Fruit fly (Drosophila melanogaster) whole organism, adult: ENCODE measurements around the gene isoQC.

Source experiments
- CG11617 ChIP-seq: fragments of 200-800 bp; sonication (Bioruptor generic); optimal IDR thresholded peaks from 2 replicates; lab custom pipeline; 2017; ENCODE audit warnings: mild to moderate bottlenecking, missing biosample characterization, missing genetic modification reagents, missing genetic modification characterization
- CG12768 ChIP-seq: fragments of 200-800 bp; sonication (Bioruptor generic); optimal IDR thresholded peaks from 2 replicates; lab custom pipeline; 2017; ENCODE audit warnings: missing biosample characterization, missing genetic modification characterization, mild to moderate bottlenecking, moderate library complexity, missing genetic modification reagents
- CG14711 ChIP-seq: fragments of 200-800 bp; sonication (Bioruptor generic); optimal IDR thresholded peaks from 2 replicates; lab custom pipeline; 2018; ENCODE audit warnings: missing biosample characterization, mild to moderate bottlenecking, missing genetic modification characterization, moderate library complexity
- CG1620 ChIP-seq: fragments of 200-800 bp; sonication (Bioruptor generic); optimal IDR thresholded peaks from 2 replicates; lab custom pipeline; 2016; ENCODE audit warnings: missing biosample characterization, missing genetic modification characterization
- CG33017 ChIP-seq: fragments of 200-800 bp; sonication (Bioruptor generic); optimal IDR thresholded peaks from 2 replicates; lab custom pipeline; 2018; ENCODE audit warnings: missing biosample characterization, mild to moderate bottlenecking, missing genetic modification characterization, moderate library complexity
- CG5204 ChIP-seq: fragments of 200-800 bp; sonication (Bioruptor generic); optimal IDR thresholded peaks from 2 replicates; lab custom pipeline; 2016; ENCODE audit warnings: missing biosample characterization, missing genetic modification characterization
- CG7045 ChIP-seq: fragments of 200-800 bp; sonication (Bioruptor generic); optimal IDR thresholded peaks from 2 replicates; lab custom pipeline; 2017; ENCODE audit warnings: missing biosample characterization, mild to moderate bottlenecking, missing genetic modification characterization
- CG7101 ChIP-seq: fragments of 200-800 bp; sonication (Bioruptor generic); optimal IDR thresholded peaks from 2 replicates; lab custom pipeline; 2018; ENCODE audit warnings: missing biosample characterization, mild to moderate bottlenecking, missing genetic modification characterization, moderate library complexity
- Clk ChIP-seq: fragments of 200-800 bp; sonication (Bioruptor generic); optimal IDR thresholded peaks from 2 replicates; lab custom pipeline; 2017; ENCODE audit warnings: missing biosample characterization, missing genetic modification characterization
- Crg-1 ChIP-seq: fragments of 200-800 bp; sonication (Bioruptor generic); optimal IDR thresholded peaks from 2 replicates; lab custom pipeline; 2016; ENCODE audit warnings: missing biosample characterization, missing genetic modification characterization
- Hr96 ChIP-seq: fragments of 200-800 bp; sonication (Bioruptor generic); optimal IDR thresholded peaks from 2 replicates; lab custom pipeline; 2016; ENCODE audit warnings: missing biosample characterization, missing genetic modification characterization
- Mnt ChIP-seq: fragments of 200-800 bp; sonication (Bioruptor generic); optimal IDR thresholded peaks from 2 replicates; lab custom pipeline; 2016; ENCODE audit warnings: missing biosample characterization, mild to moderate bottlenecking, missing genetic modification characterization
- bab1 ChIP-seq: fragments of 200-800 bp; sonication (Bioruptor generic); optimal IDR thresholded peaks from 3 replicates; lab custom pipeline; 2019; ENCODE audit warnings: missing biosample characterization, mild to moderate bottlenecking, missing genetic modification characterization, moderate library complexity
- cic ChIP-seq: fragments of 200-800 bp; sonication (Bioruptor generic); optimal IDR thresholded peaks from 2 replicates; lab custom pipeline; 2017; ENCODE audit warnings: missing biosample characterization, mild to moderate bottlenecking, missing genetic modification characterization, moderate library complexity
- cnc ChIP-seq, 2 experiments: fragments of >200 bp; optimal IDR thresholded peaks; 2 replicates each; lab custom pipeline; 2017
- kay ChIP-seq: fragments of 200-800 bp; sonication (Bioruptor generic); peaks from one replicate; lab custom pipeline; 2016; ENCODE audit warnings: missing biosample characterization, missing genetic modification characterization, borderline replicate concordance
- ovo ChIP-seq: fragments of 200-800 bp; sonication (Bioruptor generic); optimal IDR thresholded peaks from 2 replicates; lab custom pipeline; 2016; ENCODE audit warnings: missing biosample characterization, missing genetic modification characterization
- pad ChIP-seq: fragments of 200-800 bp; sonication (Bioruptor generic); optimal IDR thresholded peaks from 3 replicates; lab custom pipeline; 2017; ENCODE audit warnings: missing biosample characterization, missing genetic modification characterization, mild to moderate bottlenecking, moderate library complexity, missing genetic modification reagents
- tj ChIP-seq: fragments of 200-800 bp; sonication (Bioruptor generic); optimal IDR thresholded peaks from 3 replicates; lab custom pipeline; 2017; ENCODE audit warnings: missing biosample characterization, mild to moderate bottlenecking, missing genetic modification characterization, moderate library complexity
- toe ChIP-seq: fragments of 200-800 bp; sonication (Bioruptor generic); optimal IDR thresholded peaks from 2 replicates; lab custom pipeline; 2016; ENCODE audit warnings: missing biosample characterization, missing genetic modification characterization

The isoQC gene

DNA sequence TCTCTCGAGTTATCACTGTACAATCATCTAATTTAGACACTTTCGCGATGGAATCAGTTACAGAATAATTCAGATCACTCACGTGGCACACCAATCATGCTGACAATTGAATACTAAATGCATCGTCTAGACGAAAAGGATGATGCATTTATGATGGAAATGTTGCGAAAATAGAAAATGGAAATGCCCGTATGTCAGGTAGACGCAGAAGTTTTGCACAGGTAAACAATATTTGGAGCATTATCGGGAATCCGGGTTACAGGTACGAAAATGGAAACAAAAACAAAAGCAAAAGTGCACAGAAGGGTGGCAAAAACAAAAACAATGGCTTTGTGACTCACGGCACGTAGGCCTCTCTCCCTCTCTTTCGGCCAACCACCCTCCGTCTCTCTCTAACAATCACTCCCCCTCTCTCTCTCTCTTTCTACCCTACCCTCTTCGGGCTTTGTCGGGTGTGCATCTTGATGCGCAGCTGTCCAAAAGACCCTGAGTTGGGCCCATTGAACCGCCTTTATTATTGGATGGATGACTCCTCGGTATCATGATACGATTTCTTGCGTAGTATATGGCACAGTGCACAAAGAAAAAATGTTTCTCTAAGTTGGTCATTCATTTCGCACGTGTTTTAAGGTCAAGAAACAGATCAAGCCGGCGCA lies 43.0 kb downstream of the isoQC start:
- no peak for TF ChIP-seq CG1620
- TF ChIP-seq Hr96, result no peak
- no peak for TF ChIP-seq cnc (optimal IDR thresholded peaks at IDR 0.05; lab: Kevin White, UChicago)
- peak; percentile 2 for TF ChIP-seq pad (GFP tag; lab: Kevin White, UChicago)
- no peak for TF ChIP-seq CG7101 (tag; lab: Kevin White, UChicago)
- peak; percentile 67 for TF ChIP-seq tj (GFP tag; lab: Kevin White, UChicago)
- peak; percentile 32 for TF ChIP-seq Mnt (GFP tag; lab: Kevin White, UChicago)
- TF ChIP-seq bab1 (GFP tag; lab: Kevin White, UChicago), result no peak
- no peak for TF ChIP-seq CG11617 (GFP tag; lab: Kevin White, UChicago)
- no peak for TF ChIP-seq CG14711 (tag; lab: Kevin White, UChicago)
- TF ChIP-seq toe (GFP tag; lab: Kevin White, UChicago), result no peak
- peak; percentile 51 for TF ChIP-seq cic (GFP tag; lab: Kevin White, UChicago)

dm6 chr3L:20517897-20518804 lies 43.9 kb downstream of the isoQC start:
- TF ChIP-seq CG7045 (GFP tag; lab: Kevin White, UChicago) (peak; percentile 14), CG14711 (tag; lab: Kevin White, UChicago) (peak; percentile 22), CG12768 (peak; percentile 46), CG7101 (tag; lab: Kevin White, UChicago) (no peak), CG5204 (GFP tag; lab: Kevin White, UChicago) (no peak), Mnt (GFP tag; lab: Kevin White, UChicago) (peak; percentile 9), CG11617 (GFP tag; lab: Kevin White, UChicago) (no peak), toe (GFP tag; lab: Kevin White, UChicago) (no peak), bab1 (GFP tag; lab: Kevin White, UChicago) (no peak), kay (GFP tag; lab: Kevin White, UChicago) (peak; percentile 90), CG33017 (tag; lab: Kevin White, UChicago) (no peak), ovo (GFP tag; lab: Kevin White, UChicago) (no peak), pad (GFP tag; lab: Kevin White, UChicago) (no peak), CG1620 (no peak), cnc (optimal IDR thresholded peaks at IDR 0.05; lab: Kevin White, UChicago) (peak in 1 of 2 experiments; percentile 62), Clk (peak; percentile 22), cic (GFP tag; lab: Kevin White, UChicago) (peak; percentile 72), Crg-1 (peak; percentile 50), Hr96 (no peak), tj (GFP tag; lab: Kevin White, UChicago) (peak; percentile 77)

DNA sequence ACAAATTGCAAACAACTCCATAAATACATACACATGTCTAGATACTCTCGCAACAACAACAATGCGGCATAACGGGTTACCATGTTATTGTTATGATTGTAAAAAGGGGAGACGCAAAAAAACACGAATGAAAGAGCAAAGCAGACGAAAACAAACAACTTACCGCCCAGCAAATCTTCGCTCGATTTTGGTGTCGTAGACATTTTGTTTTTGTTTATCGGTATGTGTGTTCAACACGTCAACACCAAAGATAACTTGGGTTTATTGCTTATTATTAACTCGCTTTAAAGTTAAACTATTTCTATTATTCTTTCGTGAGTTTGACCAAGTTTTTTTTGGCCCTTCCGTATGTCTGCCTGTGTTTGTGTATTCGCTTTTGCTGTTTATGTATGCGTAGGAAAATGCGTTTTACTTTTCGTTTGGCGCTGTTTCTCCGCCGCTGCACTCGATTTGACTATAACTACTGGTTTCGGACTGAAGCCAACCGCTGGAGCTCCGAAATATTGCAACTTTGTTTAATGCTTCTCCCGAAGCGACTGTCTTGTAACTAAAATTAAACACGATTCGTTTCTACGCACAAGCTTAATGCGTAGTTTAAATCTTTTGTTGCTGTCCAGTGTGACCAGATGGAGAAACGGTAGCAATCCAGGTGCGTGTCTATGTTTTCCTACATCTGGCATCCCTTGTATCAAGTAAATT lies 44.7 kb downstream of the isoQC start, which contains the start of gene BNIP3:
Gene BNIP3 (minus strand): TSS at position 589 of the 699 bp plus-strand sequence.
- TF ChIP-seq bab1 (GFP tag; lab: Kevin White, UChicago) (no peak), cic (GFP tag; lab: Kevin White, UChicago) (peak; percentile 41), tj (GFP tag; lab: Kevin White, UChicago) (peak; percentile 66), kay (GFP tag; lab: Kevin White, UChicago) (peak; percentile 37), CG7045 (GFP tag; lab: Kevin White, UChicago) (no peak), ovo (GFP tag; lab: Kevin White, UChicago) (peak; percentile 52), CG33017 (tag; lab: Kevin White, UChicago) (peak; percentile 14), pad (GFP tag; lab: Kevin White, UChicago) (peak; percentile 74), Mnt (GFP tag; lab: Kevin White, UChicago) (peak; percentile 63), Hr96 (no peak), CG11617 (GFP tag; lab: Kevin White, UChicago) (peak; percentile 26), Clk (no peak)

DNA sequence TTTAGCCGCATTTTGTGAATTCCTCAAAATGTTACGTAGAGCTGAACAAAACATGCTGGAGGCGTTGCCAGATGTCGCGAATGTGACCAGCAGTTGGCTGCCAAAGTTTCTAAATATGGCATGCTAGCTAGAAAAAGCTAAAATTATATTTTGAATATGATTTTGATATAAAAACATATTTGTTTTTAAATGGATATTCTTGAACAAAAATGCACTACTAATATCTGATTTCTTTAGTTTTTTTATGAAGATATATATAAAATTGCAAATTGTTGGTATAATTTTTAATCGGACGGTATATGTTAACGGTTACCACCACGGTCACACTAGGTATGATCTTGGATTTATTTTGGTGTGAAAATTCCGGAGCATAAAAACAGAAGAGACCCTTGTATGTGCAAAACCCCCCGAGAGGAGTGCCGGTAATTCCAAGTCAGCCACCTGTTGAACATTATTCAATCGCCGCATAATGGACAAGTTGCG lies 46.5 kb downstream of the isoQC start, which contains the start of the genes mTerf3 and CG5104:
Gene mTerf3 (minus strand): TSS at position 86 of the 483 bp plus-strand sequence.
Gene CG5104 (plus strand): TSS at position 323 of the 483 bp plus-strand sequence.
- peak; percentile 56 for TF ChIP-seq CG11617 (GFP tag; lab: Kevin White, UChicago)
- no peak for TF ChIP-seq CG1620
- no peak for TF ChIP-seq ovo (GFP tag; lab: Kevin White, UChicago)
- peak; percentile 42 for TF ChIP-seq bab1 (GFP tag; lab: Kevin White, UChicago)
- peak; percentile 78 for TF ChIP-seq kay (GFP tag; lab: Kevin White, UChicago)
- peak; percentile 38 for TF ChIP-seq CG14711 (tag; lab: Kevin White, UChicago)
- TF ChIP-seq Mnt (GFP tag; lab: Kevin White, UChicago), result peak; percentile 47
- no peak for TF ChIP-seq CG12768
- no peak for TF ChIP-seq tj (GFP tag; lab: Kevin White, UChicago)
